Fruit fly (Drosophila melanogaster): Measurements from ENCODE around the gene CG13046.

dm6 chr3L:16337739-16338138 is 49.5 kb upstream of the CG13046 start:
- TF ChIP-seq Jra (GFP tag; optimal IDR thresholded peaks at IDR 0.05) = no peak
- TF ChIP-seq GATAd (GFP tag; optimal IDR thresholded peaks at IDR 0.05) = no peak
- no peak for TF ChIP-seq lola (GFP tag; optimal IDR thresholded peaks at IDR 0.05)
- TF ChIP-seq CG9705 (GFP tag; optimal IDR thresholded peaks at IDR 0.05) = no peak

Measured in whole organism, wandering third instar larva.